Worm (Caenorhabditis elegans): ENCODE results near the gene exos-2.

The exos-2 gene

DNA sequence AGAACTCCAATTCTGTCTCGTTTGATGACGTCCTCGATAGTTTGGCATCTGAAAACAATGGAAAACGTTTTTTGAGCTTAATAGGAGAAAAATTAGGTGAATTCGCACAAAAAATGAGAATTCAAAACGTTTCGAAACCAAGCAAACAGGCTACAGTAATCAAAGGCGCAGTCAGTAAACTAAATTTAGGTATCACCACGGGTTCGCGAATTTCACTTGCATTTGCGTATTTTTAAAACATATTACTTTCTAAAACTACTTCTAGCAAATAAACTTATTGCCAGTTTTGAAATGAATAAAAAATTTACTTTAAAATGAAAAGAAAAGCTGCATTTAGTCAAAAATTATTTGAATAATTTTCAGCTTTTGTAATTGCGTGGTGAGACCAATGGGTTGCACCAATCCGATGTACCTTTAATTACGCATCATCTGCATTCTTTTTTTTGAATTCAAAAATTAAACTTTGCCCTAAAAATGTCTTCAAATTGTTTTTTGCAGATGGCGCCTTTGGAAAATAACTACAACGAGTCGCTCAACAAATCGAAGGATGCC lies 3.8 kb downstream of the exos-2 start, which contains the start of the genes Y73B6BL.23 and htp-2:
Gene Y73B6BL.23, minus strand, starts transcription at position 51 of the 552 bp plus-strand sequence.
Gene htp-2, plus strand, starts transcription at position 492 of the 552 bp plus-strand sequence.
- TF ChIP-seq unc-62 (GFP tag; optimal IDR thresholded peaks at IDR 0.05) (no peak), C34F6.9 (tag; optimal IDR thresholded peaks at IDR 0.05) (no peak), ztf-11 (tag; optimal IDR thresholded peaks at IDR 0.05) (no peak), blmp-1 (tag; optimal IDR thresholded peaks at IDR 0.05; ENCODE audit: insufficient read depth) (no peak), alr-1 (tag; optimal IDR thresholded peaks at IDR 0.05) (no peak), ceh-82 (tag; optimal IDR thresholded peaks at IDR 0.05) (no peak), lin-13 (GFP tag; optimal IDR thresholded peaks at IDR 0.05) (no peak), nhr-237 (tag; optimal IDR thresholded peaks at IDR 0.05) (no peak)

DNA sequence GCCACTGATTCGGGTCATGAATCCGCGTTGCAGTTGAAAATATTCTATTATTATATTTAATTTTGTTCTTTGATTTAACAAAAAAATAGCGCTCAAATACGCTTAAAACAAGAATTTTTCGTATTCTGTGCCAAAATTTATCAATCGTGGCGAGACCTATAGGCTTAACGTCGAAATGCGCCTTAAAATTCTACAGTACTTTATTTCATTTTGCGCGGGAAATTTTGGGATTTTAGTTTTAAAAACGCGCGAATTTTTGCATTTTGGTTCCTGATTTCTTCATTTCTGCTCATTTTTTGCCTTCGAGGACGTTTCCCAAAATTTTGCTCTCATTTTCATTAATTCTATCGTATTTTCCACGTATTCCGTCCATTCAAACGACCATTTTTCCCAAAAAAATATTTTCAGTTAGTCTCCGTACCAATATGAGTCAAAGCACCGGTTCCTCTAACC lies 5.9 kb downstream of the exos-2 start, which contains the start of gene puf-11:
Gene puf-11, plus strand, starts transcription at position 403 of the 453 bp plus-strand sequence.
- no peak for TF ChIP-seq Y55F3AM.14 (GFP tag; optimal IDR thresholded peaks at IDR 0.05)
- TF ChIP-seq aly-2 (tag; optimal IDR thresholded peaks at IDR 0.05) = no peak
- TF ChIP-seq nhr-77 (tag; optimal IDR thresholded peaks at IDR 0.05) = no peak
- no peak for TF ChIP-seq ZK546.5 (tag; optimal IDR thresholded peaks at IDR 0.05)
- no peak for TF ChIP-seq lsy-2 (tag; optimal IDR thresholded peaks at IDR 0.05)
- TF ChIP-seq blmp-1 (tag; optimal IDR thresholded peaks at IDR 0.05; ENCODE audit: insufficient read depth) = no peak
- no peak for TF ChIP-seq zag-1 (tag; optimal IDR thresholded peaks at IDR 0.05)
- no peak for TF ChIP-seq sma-3 (GFP tag; optimal IDR thresholded peaks at IDR 0.05)

DNA sequence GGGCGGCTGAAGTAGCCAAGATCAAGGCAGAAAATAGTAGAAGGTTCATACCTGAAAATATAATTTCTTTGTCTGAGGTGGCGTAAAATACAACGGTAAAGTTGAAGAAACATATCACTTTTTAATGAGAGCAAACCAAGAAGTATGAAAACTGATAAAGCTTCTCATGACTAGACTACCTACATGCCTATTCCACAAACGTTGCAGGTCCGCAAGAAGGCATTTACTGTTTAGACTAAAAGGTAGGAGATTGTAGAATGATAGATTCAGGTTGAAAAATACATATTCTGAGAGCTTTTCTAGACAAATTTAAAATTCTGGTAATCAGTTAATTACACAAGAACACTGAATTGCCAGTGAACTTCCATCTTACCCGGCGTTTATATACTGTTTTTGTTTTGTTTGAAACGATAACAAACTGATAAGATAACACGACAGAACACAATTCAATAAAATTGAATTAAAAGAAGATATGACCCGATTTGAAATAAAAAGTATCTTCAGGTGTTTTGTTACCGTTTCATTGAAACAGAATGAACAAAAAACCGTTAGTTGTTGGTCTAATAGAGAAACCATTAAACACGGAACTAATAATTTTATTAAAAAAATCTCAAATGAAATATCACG lies 10.9 kb downstream of the exos-2 start, which contains the start of gene acp-6:
Gene acp-6, minus strand, starts transcription at position 51 of the 627 bp plus-strand sequence.
- TF ChIP-seq nhr-237 (tag; optimal IDR thresholded peaks at IDR 0.05) = no peak
- no peak for TF ChIP-seq nhr-10 (tag; optimal IDR thresholded peaks at IDR 0.05)
- no peak for TF ChIP-seq lsy-2 (tag; optimal IDR thresholded peaks at IDR 0.05)
- TF ChIP-seq Y55F3AM.14 (GFP tag; optimal IDR thresholded peaks at IDR 0.05) = no peak
- no peak for TF ChIP-seq ztf-4 (tag; optimal IDR thresholded peaks at IDR 0.05)
- no peak for TF ChIP-seq zag-1 (tag; optimal IDR thresholded peaks at IDR 0.05)
- no peak for TF ChIP-seq alr-1 (tag; optimal IDR thresholded peaks at IDR 0.05)
- no peak for TF ChIP-seq sma-9 (GFP tag; optimal IDR thresholded peaks at IDR 0.05)
- no peak for TF ChIP-seq sma-9 (tag; optimal IDR thresholded peaks at IDR 0.05)
- TF ChIP-seq peb-1 (tag; optimal IDR thresholded peaks at IDR 0.05) = no peak
- no peak for TF ChIP-seq blmp-1 (tag; optimal IDR thresholded peaks at IDR 0.05; ENCODE audit: insufficient read depth)
- no peak for TF ChIP-seq nhr-129 (tag; optimal IDR thresholded peaks at IDR 0.05)
- no peak for TF ChIP-seq unc-55 (GFP tag; optimal IDR thresholded peaks at IDR 0.05)

DNA sequence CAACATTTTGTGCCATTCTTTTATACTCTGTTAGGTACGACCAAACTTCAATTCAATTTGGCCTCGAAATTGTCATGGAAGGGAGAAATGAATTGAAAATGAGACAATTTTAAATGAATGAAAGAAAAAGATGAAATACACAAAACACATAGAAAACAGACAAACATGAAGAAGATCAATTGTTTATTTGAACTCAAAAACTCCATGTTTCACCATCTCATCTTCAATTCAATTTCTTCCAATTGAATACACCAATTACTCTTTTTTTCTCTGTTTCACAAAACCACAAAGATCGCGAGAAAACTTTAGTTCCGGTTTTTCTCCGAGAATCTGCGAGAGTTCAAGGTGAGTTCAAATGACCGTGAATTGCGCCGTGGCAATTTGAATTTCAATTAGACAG lies 11.9 kb downstream of the exos-2 start:
- no peak for TF ChIP-seq F13H6.1 (tag; optimal IDR thresholded peaks at IDR 0.05)
- no peak for TF ChIP-seq R02D3.7 (tag; optimal IDR thresholded peaks at IDR 0.05)
- no peak for TF ChIP-seq lsy-2 (tag; optimal IDR thresholded peaks at IDR 0.05)
- TF ChIP-seq skn-1 (tag; optimal IDR thresholded peaks at IDR 0.05) = no peak
- no peak for TF ChIP-seq ceh-16 (tag; optimal IDR thresholded peaks at IDR 0.05)
- TF ChIP-seq snpc-4 (tag; optimal IDR thresholded peaks at IDR 0.05) = no peak
- no peak for TF ChIP-seq egl-27 (tag; optimal IDR thresholded peaks at IDR 0.05)
- no peak for TF ChIP-seq C34F6.9 (tag; optimal IDR thresholded peaks at IDR 0.05)
- TF ChIP-seq nhr-25 (tag; optimal IDR thresholded peaks at IDR 0.05) = peak; percentile 58
- no peak for TF ChIP-seq ceh-82 (tag; optimal IDR thresholded peaks at IDR 0.05)
- no peak for TF ChIP-seq gmeb-1 (tag; optimal IDR thresholded peaks at IDR 0.05)
- peak; percentile 29 for TF ChIP-seq sma-9 (GFP tag; optimal IDR thresholded peaks at IDR 0.05)
- no peak for TF ChIP-seq sma-9 (tag; optimal IDR thresholded peaks at IDR 0.05)
- TF ChIP-seq nhr-237 (tag; optimal IDR thresholded peaks at IDR 0.05) = no peak
- no peak for TF ChIP-seq ama-1 (optimal IDR thresholded peaks at IDR 0.05)
- TF ChIP-seq nhr-129 (tag; optimal IDR thresholded peaks at IDR 0.05) = no peak
- TF ChIP-seq ztf-11 (tag; optimal IDR thresholded peaks at IDR 0.05) = no peak
- no peak for TF ChIP-seq nhr-21 (tag; optimal IDR thresholded peaks at IDR 0.05)
- no peak for TF ChIP-seq lin-13 (GFP tag; optimal IDR thresholded peaks at IDR 0.05)
- no peak for TF ChIP-seq alr-1 (tag; optimal IDR thresholded peaks at IDR 0.05)
- no peak for TF ChIP-seq nhr-77 (tag; optimal IDR thresholded peaks at IDR 0.05)
- no peak for TF ChIP-seq mbf-1 (tag; optimal IDR thresholded peaks at IDR 0.05)
- no peak for TF ChIP-seq zag-1 (tag; optimal IDR thresholded peaks at IDR 0.05)
- peak; percentile 57 for TF ChIP-seq unc-55 (GFP tag; optimal IDR thresholded peaks at IDR 0.05)
- no peak for TF ChIP-seq elt-3 (tag; optimal IDR thresholded peaks at IDR 0.05)
- TF ChIP-seq ZK546.5 (tag; optimal IDR thresholded peaks at IDR 0.05) = no peak
